Worm (Caenorhabditis elegans): ENCODE data around the gene kin-30.
"Not testable (repeated sequence)": the region's sequence is repeated elsewhere in the genome, so short reads cannot be mapped to it uniquely, and the experiment has no call there.

The kin-30 gene

ce11 chrV:15252082-15252481 lies 7.5 kb downstream of the kin-30 start, which contains the start of gene srbc-76:
TSS of gene srbc-76 (plus strand) at chrV:15252382.
- TF ChIP-seq unc-98 (GFP tag; IDR thresholded peaks at IDR 0.05) = no peak
- no peak for TF ChIP-seq fkh-8 (tag; optimal IDR thresholded peaks at IDR 0.05)
- no peak for TF ChIP-seq nhr-47 (tag; optimal IDR thresholded peaks at IDR 0.05)
- TF ChIP-seq dsc-1 (tag; optimal IDR thresholded peaks at IDR 0.05) = no peak
- no peak for TF ChIP-seq unc-130 (tag; optimal IDR thresholded peaks at IDR 0.05)
- TF ChIP-seq blmp-1 (tag; optimal IDR thresholded peaks at IDR 0.05) = no peak
- no peak for TF ChIP-seq hpl-2 (GFP tag; optimal IDR thresholded peaks at IDR 0.05)

ce11 chrV:15253529-15253928 lies 9.0 kb downstream of the kin-30 start, which contains the start of gene srbc-75:
TSS of gene srbc-75 (plus strand) at chrV:15253829.
- TF ChIP-seq blmp-1 (tag; optimal IDR thresholded peaks at IDR 0.05) (peak; percentile 3), lin-35 (GFP tag; optimal IDR thresholded peaks at IDR 0.05) (no peak)

- not testable (repeated sequence) for TF ChIP-seq isw-1 (GFP tag; IDR thresholded peaks at IDR 0.05); nhr-12 (tag; optimal IDR thresholded peaks at IDR 0.05); fkh-8 (tag; optimal IDR thresholded peaks at IDR 0.05)
Observed at ce11 chrV:15256669-15257068, 12.1 kb downstream of the kin-30 start, which contains the start of gene srsx-39. TSS of gene srsx-39 (minus strand) at chrV:15256769.

- no peak for TF ChIP-seq dsc-1 (tag; optimal IDR thresholded peaks at IDR 0.05)
- TF ChIP-seq aly-2 (tag; optimal IDR thresholded peaks at IDR 0.05) = no peak
- no peak for TF ChIP-seq hlh-17 (GFP tag; optimal IDR thresholded peaks at IDR 0.05; ENCODE audit: borderline replicate concordance)
- no peak for TF ChIP-seq nhr-76 (tag; optimal IDR thresholded peaks at IDR 0.05)
- no peak for TF ChIP-seq unc-98 (GFP tag; IDR thresholded peaks at IDR 0.05)
- TF ChIP-seq zag-1 (tag; optimal IDR thresholded peaks at IDR 0.05) = no peak
- no peak for TF ChIP-seq unc-62 (GFP tag; optimal IDR thresholded peaks at IDR 0.05)
- no peak for TF ChIP-seq nhr-11 (tag; optimal IDR thresholded peaks at IDR 0.05)
- TF ChIP-seq C34B4.2 (tag; optimal IDR thresholded peaks at IDR 0.05) = no peak
- TF ChIP-seq ceh-8 (GFP tag; optimal IDR thresholded peaks at IDR 0.05) = no peak
- TF ChIP-seq ceh-82 (tag; optimal IDR thresholded peaks at IDR 0.05) = no peak
- TF ChIP-seq mef-2 (tag; optimal IDR thresholded peaks at IDR 0.05) = no peak
- no peak for TF ChIP-seq hpl-2 (GFP tag; optimal IDR thresholded peaks at IDR 0.05)
- TF ChIP-seq unc-130 (tag; optimal IDR thresholded peaks at IDR 0.05) = no peak
Observed at ce11 chrV:15259049-15259448, 14.5 kb downstream of the kin-30 start, which contains the start of gene srsx-37. TSS of gene srsx-37 (minus strand) at chrV:15259149.

- no peak for TF ChIP-seq hlh-17 (GFP tag; optimal IDR thresholded peaks at IDR 0.05; ENCODE audit: borderline replicate concordance)
- peak; percentile 0 for TF ChIP-seq dsc-1 (tag; optimal IDR thresholded peaks at IDR 0.05)
Observed at ce11 chrV:15259904-15260303, 15.3 kb downstream of the kin-30 start, which contains the start of gene M01B2.8. TSS of gene M01B2.8 (plus strand) at chrV:15260204.

ce11 chrV:15262336-15262735 lies 17.8 kb downstream of the kin-30 start, which contains the start of gene M01B2.10:
TSS of gene M01B2.10 (minus strand) at chrV:15262436.
- TF ChIP-seq nhr-85 (tag); unc-30 (tag; optimal IDR thresholded peaks at IDR 0.05); jun-1 (tag; optimal IDR thresholded peaks at IDR 0.05): not testable (repeated sequence)

- no peak for TF ChIP-seq lin-15B (tag; optimal IDR thresholded peaks at IDR 0.05)
- no peak for TF ChIP-seq sup-37 (GFP tag; optimal IDR thresholded peaks at IDR 0.05)
- no peak for TF ChIP-seq ceh-8 (GFP tag; optimal IDR thresholded peaks at IDR 0.05)
- no peak for TF ChIP-seq nhr-90 (tag; optimal IDR thresholded peaks at IDR 0.05; ENCODE audit: poor library complexity)
- no peak for TF ChIP-seq isw-1 (GFP tag; IDR thresholded peaks at IDR 0.05)
- TF ChIP-seq snpc-4 (tag; optimal IDR thresholded peaks at IDR 0.05) = no peak
- TF ChIP-seq dpl-1 (GFP tag; optimal IDR thresholded peaks at IDR 0.05) = no peak
- no peak for TF ChIP-seq C16A3.4 (tag; optimal IDR thresholded peaks at IDR 0.05)
- TF ChIP-seq aha-1 (tag; optimal IDR thresholded peaks at IDR 0.05) = no peak
- no peak for TF ChIP-seq C34B4.2 (tag; optimal IDR thresholded peaks at IDR 0.05)
- no peak for TF ChIP-seq grh-1 (GFP tag; IDR thresholded peaks at IDR 0.05)
Observed at ce11 chrV:15264131-15264530, 19.6 kb downstream of the kin-30 start, which contains the start of gene M01B2.12. TSS of gene M01B2.12 (minus strand) at chrV:15264231.
